Worm (Caenorhabditis elegans): Measurements from ENCODE around the gene Y22D7AL.16.

DNA sequence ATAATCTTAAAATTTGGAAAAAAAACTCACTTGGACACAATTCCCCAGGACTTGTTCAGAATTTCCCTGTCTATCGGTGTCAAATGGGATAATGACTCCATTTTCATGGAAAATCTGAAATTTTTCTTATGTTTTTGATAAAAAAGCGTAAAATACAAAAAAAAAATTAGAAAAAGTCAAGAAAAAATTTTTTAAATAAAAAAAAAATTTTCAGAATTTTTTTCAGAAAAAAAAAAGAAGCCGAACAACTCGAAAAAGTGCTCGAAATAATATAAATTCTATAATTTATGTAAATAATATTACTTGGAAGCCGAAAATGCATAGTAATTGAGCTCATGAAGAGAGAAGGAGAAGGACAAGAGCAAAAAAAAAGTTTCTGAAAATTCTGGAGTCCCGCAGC, 3.5 kb upstream of the Y22D7AL.16 start, which contains the start of gene glb-30:
- no peak for TF ChIP-seq flt-1 (GFP tag; IDR thresholded peaks at IDR 0.05)
- TF ChIP-seq ref-1 (GFP tag; conservative IDR thresholded peaks at IDR 0.05) = no peak
- TF ChIP-seq med-1 (GFP tag; optimal IDR thresholded peaks at IDR 0.05; ENCODE audit: insufficient read depth) = no peak
- TF ChIP-seq klf-2 (GFP tag; conservative IDR thresholded peaks at IDR 0.05) = no peak
- TF ChIP-seq cog-1 (tag; optimal IDR thresholded peaks at IDR 0.05) = no peak

Measured in whole organism, midembryonic.